Fruit fly (Drosophila melanogaster): ENCODE measurements around the gene CG18404.
A peak's percentile ranks its signal among the peaks of the same experiment; 100 is the strongest.

The CG18404 gene

dm6 chr3R:30263708-30264107 is 10.7 kb downstream of the CG18404 start (continued):
- TF ChIP-seq zen (tag; optimal IDR thresholded peaks at IDR 0.05) (peak; percentile 25), Chrac-16 (GFP tag; optimal IDR thresholded peaks at IDR 0.05) (peak; percentile 35), CrebB (tag; optimal IDR thresholded peaks at IDR 0.05) (no peak), knrl (GFP tag; IDR thresholded peaks at IDR 0.05; ENCODE audit: partially characterized antibody) (no peak), Mes4 (GFP tag; optimal IDR thresholded peaks at IDR 0.05) (no peak), jumu (GFP tag; optimal IDR thresholded peaks at IDR 0.05) (no peak), tio (GFP tag; optimal IDR thresholded peaks at IDR 0.05) (no peak), CG10267 (tag; optimal IDR thresholded peaks at IDR 0.05) (peak; percentile 18), CG3281 (GFP tag; optimal IDR thresholded peaks at IDR 0.05) (no peak), sd (tag; optimal IDR thresholded peaks at IDR 0.05) (no peak), onecut (GFP tag; IDR thresholded peaks at IDR 0.05) (0 out of 2 replicates have a peak, but pooled peaks have one; percentile 24), Hr39 (optimal IDR thresholded peaks at IDR 0.05) (no peak), Sox102F (GFP tag; optimal IDR thresholded peaks at IDR 0.05) (peak; percentile 37), CG11247 (GFP tag; IDR thresholded peaks at IDR 0.05) (no peak), bowl (GFP tag; IDR thresholded peaks at IDR 0.05) (no peak), cas (GFP tag; IDR thresholded peaks at IDR 0.05) (no peak), CG7271 (tag; optimal IDR thresholded peaks at IDR 0.05) (no peak), CG34376 (GFP tag; optimal IDR thresholded peaks at IDR 0.05) (no peak), CG2116 (GFP tag; optimal IDR thresholded peaks at IDR 0.05) (no peak), CG9817 (tag; optimal IDR thresholded peaks at IDR 0.05) (peak; percentile 36), pros (GFP tag; optimal IDR thresholded peaks at IDR 0.05) (no peak), tll (GFP tag; optimal IDR thresholded peaks at IDR 0.05) (peak in 1 of 2 experiments; percentile 11), Ssrp (tag; optimal IDR thresholded peaks at IDR 0.05) (peak; percentile 21), NK7.1 (GFP tag; optimal IDR thresholded peaks at IDR 0.05) (no peak), CG14965 (GFP tag; optimal IDR thresholded peaks at IDR 0.05; ENCODE audit: borderline replicate concordance) (no peak), cwo (GFP tag; optimal IDR thresholded peaks at IDR 0.05) (no peak), ac (GFP tag; optimal IDR thresholded peaks at IDR 0.05) (peak; percentile 10), NFAT (GFP tag; IDR thresholded peaks at IDR 0.05) (no peak), Drgx (GFP tag; IDR thresholded peaks at IDR 0.05) (peak; percentile 26; the same call in 1 of the 2 replicates), Sin3A (optimal IDR thresholded peaks at IDR 0.05) (no peak), sug (tag; optimal IDR thresholded peaks at IDR 0.05) (no peak), Meics (GFP tag; optimal IDR thresholded peaks at IDR 0.05) (no peak), ara (GFP tag; IDR thresholded peaks at IDR 0.05) (0 out of 2 replicates have a peak, but pooled peaks have one; percentile 43), Xrp1 (GFP tag; IDR thresholded peaks at IDR 0.05) (peak; percentile 78), CG10959 (GFP tag; IDR thresholded peaks at IDR 0.05) (peak; percentile 29; the same call in 1 of the 2 replicates), Fer2 (tag; optimal IDR thresholded peaks at IDR 0.05) (no peak), CG4360 (GFP tag; IDR thresholded peaks at IDR 0.05) (no peak), Eip74EF (GFP tag; optimal IDR thresholded peaks at IDR 0.05) (peak in 1 of 2 experiments; percentile 13), run (tag; optimal IDR thresholded peaks at IDR 0.05) (no peak), CG14014 (GFP tag; IDR thresholded peaks at IDR 0.05) (no peak), Gsc (GFP tag; IDR thresholded peaks at IDR 0.05) (no peak), Dbx (GFP tag; IDR thresholded peaks at IDR 0.05) (no peak), Stat92E (GFP tag; optimal IDR thresholded peaks at IDR 0.05) (no peak), Myb (GFP tag; optimal IDR thresholded peaks at IDR 0.05) (no peak), Tbp (GFP tag; optimal IDR thresholded peaks at IDR 0.05) (no peak), Med (GFP tag) (peak; percentile 48), CG13287 (GFP tag; IDR thresholded peaks at IDR 0.05; ENCODE audit: partially characterized antibody) (no peak), CG15601 (tag; optimal IDR thresholded peaks at IDR 0.05) (peak; percentile 6), tap (tag; optimal IDR thresholded peaks at IDR 0.05) (no peak), jigr1 (GFP tag; IDR thresholded peaks at IDR 0.05) (no peak), NfI (GFP tag; optimal IDR thresholded peaks at IDR 0.05) (no peak)

All from whole organism, embryonic.